Worm (Caenorhabditis elegans): ENCODE measurements around the gene prdx-3.

DNA sequence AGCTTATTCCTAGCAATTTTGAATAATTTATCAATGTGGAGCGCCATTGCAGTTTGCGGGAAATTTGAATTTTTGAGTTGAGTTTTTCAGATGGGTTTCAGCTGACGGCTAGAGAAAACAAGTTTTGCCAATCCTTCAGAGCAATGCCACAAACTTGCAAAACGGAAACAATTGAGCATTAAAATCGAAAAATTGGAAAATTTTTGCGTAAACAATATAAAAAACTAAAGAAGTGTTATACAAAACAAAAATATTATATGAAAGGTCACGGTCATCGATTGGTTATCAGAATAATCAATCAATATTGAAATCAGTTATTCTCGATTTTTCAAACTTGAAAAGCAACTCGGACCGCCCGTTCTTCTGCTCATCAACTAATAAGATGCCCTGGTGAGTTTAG, 6.1 kb upstream of the prdx-3 start, which contains the start of gene R07E5.15:
- TF ChIP-seq lin-11 (tag; optimal IDR thresholded peaks at IDR 0.05) (no peak), alr-1 (tag; optimal IDR thresholded peaks at IDR 0.05) (no peak), nhr-237 (tag; optimal IDR thresholded peaks at IDR 0.05) (no peak), elt-3 (tag; optimal IDR thresholded peaks at IDR 0.05) (no peak), aly-2 (tag; optimal IDR thresholded peaks at IDR 0.05) (no peak), mab-5 (tag; optimal IDR thresholded peaks at IDR 0.05) (no peak), lin-13 (GFP tag; optimal IDR thresholded peaks at IDR 0.05) (no peak)

All from whole organism, L2 larva.